Worm (Caenorhabditis elegans) whole organism, L3 larva: ENCODE measurements around the gene C01G6.4.

Source experiments
- ama-1 ChIP-seq: fragments of 150-350 bp; optimal IDR thresholded peaks from 2 replicates; lab custom pipeline; 2018
- ceh-16 ChIP-seq: sonication (generic microtip); optimal IDR thresholded peaks from 2 replicates; lab custom pipeline; 2017; ENCODE audit warnings: missing biosample characterization, missing genetic modification characterization
- ceh-28 ChIP-seq: fragments of 150-350 bp; optimal IDR thresholded peaks from 2 replicates; lab custom pipeline; 2014; ENCODE audit warnings: missing biosample characterization, missing genetic modification reagents, missing genetic modification characterization
- ceh-82 ChIP-seq: fragments of 150-350 bp; optimal IDR thresholded peaks from 2 replicates; lab custom pipeline; 2014; ENCODE audit warnings: missing biosample characterization, missing genetic modification characterization
- egl-27 ChIP-seq: sonication (generic microtip); optimal IDR thresholded peaks from 4 replicates; lab custom pipeline; 2017; ENCODE audit warnings: missing biosample characterization, missing genetic modification reagents, missing genetic modification characterization
- lin-15B ChIP-seq: fragments of 150-350 bp; optimal IDR thresholded peaks from 2 replicates; lab custom pipeline; 2014; ENCODE audit warnings: missing biosample characterization, missing genetic modification characterization
- mml-1 ChIP-seq: fragments of 150-350 bp; sonication (generic microtip); optimal IDR thresholded peaks from 3 replicates; lab custom pipeline; 2014; ENCODE audit warnings: missing biosample characterization, missing genetic modification characterization
- nfya-1 ChIP-seq: sonication (generic microtip); optimal IDR thresholded peaks from 2 replicates; lab custom pipeline; 2017; ENCODE audit warnings: missing genetic modification characterization, mild to moderate bottlenecking, missing compliant biosample characterization, antibody characterized with exemption, moderate library complexity; ENCODE audit not compliant: insufficient read depth
- nhr-12 ChIP-seq: fragments of 150-350 bp; optimal IDR thresholded peaks from 2 replicates; lab custom pipeline; 2014; ENCODE audit warnings: missing biosample characterization, missing genetic modification characterization
- nhr-237 ChIP-seq: fragments of 150-350 bp; optimal IDR thresholded peaks from 2 replicates; lab custom pipeline; 2014; ENCODE audit warnings: missing biosample characterization, missing genetic modification characterization
- nhr-76 ChIP-seq: fragments of 150-350 bp; sonication (generic microtip); optimal IDR thresholded peaks from 5 replicates; lab custom pipeline; 2014; ENCODE audit warnings: missing biosample characterization, missing genetic modification characterization
- snpc-4 ChIP-seq: fragments of 150-350 bp; optimal IDR thresholded peaks from 2 replicates; lab custom pipeline; 2014; ENCODE audit warnings: missing biosample characterization, missing genetic modification characterization
- unc-62 ChIP-seq: fragments of 150-350 bp; sonication (generic microtip); optimal IDR thresholded peaks from 4 replicates; lab custom pipeline; 2014; ENCODE audit warnings: missing biosample characterization, missing genetic modification reagents, missing genetic modification characterization

DNA sequence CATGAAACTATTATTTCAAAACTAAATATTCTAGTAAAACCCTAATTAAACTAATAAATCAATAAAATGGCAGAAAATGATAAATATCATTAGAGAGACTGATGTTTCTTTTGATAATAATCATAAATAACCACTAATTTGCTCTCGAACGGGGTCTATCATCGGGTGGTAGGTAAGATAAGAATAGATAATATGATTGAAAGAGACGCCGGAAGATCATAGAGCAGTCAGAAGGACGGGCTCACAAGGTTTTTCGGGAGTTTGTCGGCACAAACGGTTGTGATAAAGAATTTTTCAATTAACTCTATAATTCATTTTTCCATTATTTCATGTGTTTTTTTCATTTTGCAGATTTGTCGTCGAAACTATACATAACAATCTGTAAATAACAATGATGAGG lies 28.2 kb upstream of the C01G6.4 start:
- TF ChIP-seq lin-15B (tag; lab: Kevin White, UChicago): no peak
- TF ChIP-seq ama-1 (lab: Kevin White, UChicago): no peak
- TF ChIP-seq nhr-237 (tag; lab: Kevin White, UChicago): no peak
- no peak for TF ChIP-seq nfya-1 (tag; lab: Kevin White, UChicago)
- no peak for TF ChIP-seq unc-62 (GFP tag; lab: Kevin White, UChicago)
- TF ChIP-seq ceh-16: no peak
- TF ChIP-seq ceh-28: no peak
- no peak for TF ChIP-seq nhr-12 (tag; lab: Kevin White, UChicago)
- TF ChIP-seq nhr-76 (tag; lab: Kevin White, UChicago): no peak
- no peak for TF ChIP-seq ceh-82 (tag; lab: Kevin White, UChicago)
- no peak for TF ChIP-seq egl-27 (tag; lab: Kevin White, UChicago)
- TF ChIP-seq snpc-4 (tag; lab: Kevin White, UChicago): no peak
- no peak for TF ChIP-seq mml-1
